Worm (Caenorhabditis elegans) whole organism, midembryonic: ENCODE results near the gene B0454.5.

Experiments used
- klf-2 ChIP-seq: fragments of 200-800 bp; sonication (Bioruptor generic); conservative IDR thresholded peaks from 2 replicates; pipeline ENCODE4 v1.3.6; 2022; ENCODE audit warnings: missing genetic modification reagents, missing genetic modification characterization, missing compliant biosample characterization
- med-1 ChIP-seq: sonication (generic microtip); optimal IDR thresholded peaks from 2 replicates; lab custom pipeline; 2017; ENCODE audit warnings: missing genetic modification characterization, mild to moderate bottlenecking, missing compliant biosample characterization, antibody characterized with exemption, missing genetic modification reagents; ENCODE audit not compliant: insufficient read depth
- tab-1 ChIP-seq: fragments of 200-800 bp; sonication (Bioruptor generic); IDR thresholded peaks from 2 replicates; pipeline ENCODE4 v1.3.6; 2022; ENCODE audit warnings: missing genetic modification characterization, missing compliant biosample characterization
- ztf-23 ChIP-seq: fragments of 200-800 bp; sonication (Bioruptor generic); IDR thresholded peaks from 2 replicates; pipeline ENCODE4 v1.3.6; 2022; ENCODE audit warnings: missing genetic modification reagents, missing genetic modification characterization, missing compliant biosample characterization
- ztf-29 ChIP-seq: fragments of 200-800 bp; sonication (Bioruptor generic); IDR thresholded peaks from 2 replicates; pipeline ENCODE4 v1.3.6; 2022; ENCODE audit warnings: missing genetic modification reagents, missing genetic modification characterization, missing compliant biosample characterization

- TF ChIP-seq ztf-23 (GFP tag; lab: Robert Waterston, UW) (no peak), med-1 (GFP tag; lab: Kevin White, UChicago) (no peak), klf-2 (GFP tag; lab: Robert Waterston, UW) (no peak), tab-1 (no peak), ztf-29 (GFP tag; lab: Robert Waterston, UW) (no peak)
These were observed 10.3 kb downstream of the B0454.5 start for ce11 chrII:3048989-3049388.
